Fruit fly (Drosophila melanogaster) whole organism, embryonic: ENCODE results near the gene CG43658.

Experiments used
- Abd-B ChIP-seq: fragments of 200-800 bp; sonication (Bioruptor generic); optimal IDR thresholded peaks from 2 replicates; lab custom pipeline; 2018; ENCODE audit warnings: missing biosample characterization, mild to moderate bottlenecking, missing genetic modification characterization, moderate library complexity
- Aef1 ChIP-seq: fragments of 200-800 bp; sonication (Bioruptor generic); IDR thresholded peaks from 3 replicates; pipeline ENCODE4 v1.3.6; 2022; ENCODE audit warnings: missing biosample characterization, missing genetic modification characterization
- Antp ChIP-seq: fragments of 200-800 bp; sonication (Bioruptor generic); optimal IDR thresholded peaks from 3 replicates; lab custom pipeline; 2016; ENCODE audit warnings: missing biosample characterization, missing genetic modification characterization
- CG10366 ChIP-seq: fragments of 200-800 bp; sonication (Bioruptor generic); IDR thresholded peaks from 2 replicates; pipeline ENCODE4 v1.3.6; 2022; ENCODE audit warnings: missing biosample characterization, missing genetic modification characterization
- CG11398 ChIP-seq: fragments of 200-800 bp; sonication (Bioruptor generic); optimal IDR thresholded peaks from 2 replicates; lab custom pipeline; 2016; ENCODE audit warnings: missing biosample characterization, missing genetic modification characterization
- CG12155 ChIP-seq: fragments of 200-800 bp; sonication (Bioruptor generic); optimal IDR thresholded peaks from 3 replicates; lab custom pipeline; 2016; ENCODE audit warnings: missing biosample characterization, missing genetic modification characterization
- CG12299 ChIP-seq: fragments of 200-800 bp; sonication (Bioruptor generic); optimal IDR thresholded peaks from 2 replicates; lab custom pipeline; 2018; ENCODE audit warnings: missing biosample characterization, mild to moderate bottlenecking, missing genetic modification characterization
- CG12942 ChIP-seq: fragments of 200-800 bp; sonication (Bioruptor generic); optimal IDR thresholded peaks from 3 replicates; lab custom pipeline; 2016; ENCODE audit warnings: missing biosample characterization, missing genetic modification characterization
- CG13624 ChIP-seq: fragments of 200-800 bp; sonication (Bioruptor generic); optimal IDR thresholded peaks from 2 replicates; lab custom pipeline; 2016; ENCODE audit warnings: missing biosample characterization, missing genetic modification characterization
- CG15514 ChIP-seq: fragments of 200-800 bp; sonication (Bioruptor generic); optimal IDR thresholded peaks from 3 replicates; lab custom pipeline; 2017; ENCODE audit warnings: missing biosample characterization, missing genetic modification characterization, mild to moderate bottlenecking, moderate library complexity, missing genetic modification reagents
- CG15696 ChIP-seq: fragments of 200-800 bp; sonication (Bioruptor generic); optimal IDR thresholded peaks from 2 replicates; lab custom pipeline; 2019; ENCODE audit warnings: missing biosample characterization, mild to moderate bottlenecking, missing genetic modification characterization, moderate library complexity
- CG16779 ChIP-seq: fragments of 200-800 bp; sonication (Bioruptor generic); IDR thresholded peaks from 2 replicates; pipeline ENCODE4 v1.3.6; 2022; ENCODE audit warnings: missing biosample characterization, missing genetic modification characterization
- CG2202 ChIP-seq: fragments of 200-800 bp; sonication (Bioruptor generic); optimal IDR thresholded peaks from 2 replicates; lab custom pipeline; 2018; ENCODE audit warnings: missing biosample characterization, mild to moderate bottlenecking, missing genetic modification characterization
- CG2875 ChIP-seq: fragments of 200-800 bp; sonication (Bioruptor generic); optimal IDR thresholded peaks from 2 replicates; lab custom pipeline; 2017; ENCODE audit warnings: missing biosample characterization, mild to moderate bottlenecking, missing genetic modification characterization, missing genetic modification reagents
- CG2889 ChIP-seq: fragments of 200-800 bp; sonication (Bioruptor generic); IDR thresholded peaks from 3 replicates; pipeline ENCODE4 v1.3.6; 2022; ENCODE audit warnings: missing biosample characterization, missing genetic modification characterization
- CG31388 ChIP-seq: fragments of 200-800 bp; sonication (Bioruptor generic); optimal IDR thresholded peaks from 2 replicates; lab custom pipeline; 2016; ENCODE audit warnings: missing biosample characterization, missing genetic modification characterization
- CG33557 ChIP-seq: fragments of 200-800 bp; sonication (Bioruptor generic); optimal IDR thresholded peaks from 2 replicates; lab custom pipeline; 2019; ENCODE audit warnings: missing biosample characterization, mild to moderate bottlenecking, missing genetic modification characterization, moderate library complexity
- CG3407 ChIP-seq: fragments of 200-800 bp; sonication (Bioruptor generic); optimal IDR thresholded peaks from 2 replicates; lab custom pipeline; 2018; ENCODE audit warnings: missing biosample characterization, mild to moderate bottlenecking, missing genetic modification characterization
- CG4854 ChIP-seq: fragments of 200-800 bp; sonication (Bioruptor generic); optimal IDR thresholded peaks from 2 replicates; lab custom pipeline; 2016; ENCODE audit warnings: missing biosample characterization, missing genetic modification characterization, inconsistent platforms
- CG6683 ChIP-seq: fragments of 200-800 bp; sonication (Bioruptor generic); optimal IDR thresholded peaks from 2 replicates; lab custom pipeline; 2017; ENCODE audit warnings: missing biosample characterization, mild to moderate bottlenecking, missing genetic modification characterization, missing genetic modification reagents
- CG8281 ChIP-seq: fragments of 200-800 bp; sonication (Bioruptor generic); optimal IDR thresholded peaks from 2 replicates; lab custom pipeline; 2018; ENCODE audit warnings: missing biosample characterization, mild to moderate bottlenecking, missing genetic modification characterization, moderate library complexity
- CkIIα-i1 ChIP-seq: fragments of 200-800 bp; sonication (Bioruptor generic); IDR thresholded peaks from 2 replicates; pipeline ENCODE4 v1.3.6; 2022; ENCODE audit warnings: missing biosample characterization, missing genetic modification characterization
- D ChIP-seq, 2 experiments: fragments of 200-800 bp in 1 of 2; fragments of >200 bp in 1 of 2; sonication (Bioruptor generic) in 1 of 2; optimal IDR thresholded peaks; 2 replicates in 1 of 2; 3 replicates in 1 of 2; lab custom pipeline; 2017; ENCODE audit warnings: mild to moderate bottlenecking in 1 of 2, missing biosample characterization in 1 of 2, missing genetic modification characterization in 1 of 2, missing genetic modification reagents in 1 of 2
- Doc3 ChIP-seq: fragments of 200-800 bp; sonication (Bioruptor generic); IDR thresholded peaks from 3 replicates; pipeline ENCODE4 v1.3.6; 2022; ENCODE audit warnings: missing biosample characterization, missing genetic modification characterization; ENCODE audit not compliant: partially characterized antibody
- Fer2 ChIP-seq: fragments of 200-800 bp; sonication (Bioruptor generic); optimal IDR thresholded peaks from 2 replicates; lab custom pipeline; 2018; ENCODE audit warnings: missing biosample characterization, mild to moderate bottlenecking, missing genetic modification characterization, moderate library complexity
- Fer3 ChIP-seq: fragments of 200-800 bp; sonication (Bioruptor generic); optimal IDR thresholded peaks from 2 replicates; lab custom pipeline; 2018; ENCODE audit warnings: missing biosample characterization, mild to moderate bottlenecking, missing genetic modification characterization, moderate library complexity
- Hsf ChIP-seq: fragments of 200-800 bp; sonication (Bioruptor generic); optimal IDR thresholded peaks from 3 replicates; lab custom pipeline; 2016; ENCODE audit warnings: missing biosample characterization, missing genetic modification characterization
- Max ChIP-seq: fragments of 200-800 bp; sonication (Bioruptor generic); optimal IDR thresholded peaks from 2 replicates; lab custom pipeline; 2016; ENCODE audit warnings: missing biosample characterization, mild to moderate bottlenecking, missing genetic modification characterization
- Mes4 ChIP-seq: fragments of 200-800 bp; sonication (Bioruptor generic); optimal IDR thresholded peaks from 2 replicates; lab custom pipeline; 2016; ENCODE audit warnings: missing biosample characterization, missing genetic modification characterization
- Rfx ChIP-seq: fragments of 200-800 bp; sonication (Bioruptor generic); IDR thresholded peaks from 2 replicates; pipeline ENCODE4 v1.3.6; 2022; ENCODE audit warnings: missing biosample characterization, missing genetic modification characterization
- Taf1 ChIP-seq: fragments of 200-800 bp; sonication (Bioruptor generic); IDR thresholded peaks from 2 replicates; pipeline ENCODE4 v1.3.6; 2022; ENCODE audit warnings: missing biosample characterization, missing genetic modification characterization
- Tbp ChIP-seq: fragments of >200 bp; optimal IDR thresholded peaks from 2 replicates; lab custom pipeline; 2018; ENCODE audit warnings: missing biosample characterization, missing genetic modification characterization
- Xrp1 ChIP-seq: fragments of 200-800 bp; sonication (Bioruptor generic); IDR thresholded peaks from 2 replicates; pipeline ENCODE4 v1.3.6; 2022; ENCODE audit warnings: missing biosample characterization, missing genetic modification characterization
- ac ChIP-seq: fragments of 200-800 bp; sonication (Bioruptor generic); optimal IDR thresholded peaks from 3 replicates; lab custom pipeline; 2017; ENCODE audit warnings: missing biosample characterization, mild to moderate bottlenecking, missing genetic modification characterization
- cad ChIP-seq: fragments of >200 bp; optimal IDR thresholded peaks from 2 replicates; lab custom pipeline; 2017; ENCODE audit warnings: missing biosample characterization, missing genetic modification characterization
- caup ChIP-seq: fragments of 200-800 bp; sonication (Bioruptor generic); optimal IDR thresholded peaks from 3 replicates; lab custom pipeline; 2017; ENCODE audit warnings: missing biosample characterization, mild to moderate bottlenecking, missing genetic modification characterization, moderate library complexity; ENCODE audit not compliant: severe bottlenecking
- ci ChIP-seq: fragments of 200-800 bp; sonication (Bioruptor generic); IDR thresholded peaks from 3 replicates; pipeline ENCODE4 v1.3.6; 2022; ENCODE audit warnings: missing biosample characterization, missing genetic modification characterization
- croc ChIP-seq: fragments of 200-800 bp; sonication (Bioruptor generic); conservative IDR thresholded peaks from 3 replicates; pipeline ENCODE4 v1.3.6; 2022; ENCODE audit warnings: missing biosample characterization, missing genetic modification characterization
- cwo ChIP-seq: fragments of 200-800 bp; sonication (Bioruptor generic); optimal IDR thresholded peaks from 3 replicates; lab custom pipeline; 2017; ENCODE audit warnings: missing biosample characterization, missing genetic modification characterization, mild to moderate bottlenecking, moderate library complexity, missing genetic modification reagents
- dan ChIP-seq: fragments of 200-800 bp; sonication (Bioruptor generic); IDR thresholded peaks from 2 replicates; pipeline ENCODE4 v1.3.6; 2022; ENCODE audit warnings: missing biosample characterization, missing genetic modification characterization
- fd3F ChIP-seq: fragments of 200-800 bp; sonication (Bioruptor generic); optimal IDR thresholded peaks from 2 replicates; lab custom pipeline; 2018; ENCODE audit warnings: missing biosample characterization, mild to moderate bottlenecking, missing genetic modification characterization, moderate library complexity
- fd96Cb ChIP-seq: fragments of 200-800 bp; sonication (Bioruptor generic); optimal IDR thresholded peaks from 2 replicates; lab custom pipeline; 2018; ENCODE audit warnings: missing biosample characterization, mild to moderate bottlenecking, missing genetic modification characterization, moderate library complexity
- fu2 ChIP-seq: fragments of 200-800 bp; sonication (Bioruptor generic); optimal IDR thresholded peaks from 2 replicates; lab custom pipeline; 2016; ENCODE audit warnings: missing biosample characterization, missing genetic modification characterization
- gsb-n ChIP-seq: fragments of 200-800 bp; sonication (Bioruptor generic); optimal IDR thresholded peaks from 3 replicates; lab custom pipeline; 2018; ENCODE audit warnings: missing biosample characterization, mild to moderate bottlenecking, missing genetic modification characterization
- jigr1 ChIP-seq: fragments of 200-800 bp; sonication (Bioruptor generic); IDR thresholded peaks from 3 replicates; pipeline ENCODE4 v1.3.6; 2022; ENCODE audit warnings: missing biosample characterization, missing genetic modification characterization
- nerfin-2 ChIP-seq: fragments of 200-800 bp; sonication (Bioruptor generic); IDR thresholded peaks from 2 replicates; pipeline ENCODE4 v1.3.6; 2022; ENCODE audit warnings: missing biosample characterization, missing genetic modification characterization; ENCODE audit not compliant: partially characterized antibody
- nmo ChIP-seq: fragments of 200-800 bp; sonication (Bioruptor generic); optimal IDR thresholded peaks from 2 replicates; lab custom pipeline; 2018; ENCODE audit warnings: missing biosample characterization, mild to moderate bottlenecking, missing genetic modification characterization, moderate library complexity
- oc ChIP-seq: fragments of 200-800 bp; sonication (Bioruptor generic); optimal IDR thresholded peaks from 2 replicates; lab custom pipeline; 2018; ENCODE audit warnings: missing biosample characterization, mild to moderate bottlenecking, missing genetic modification characterization, moderate library complexity
- sd ChIP-seq: fragments of 200-800 bp; sonication (Bioruptor generic); optimal IDR thresholded peaks from 3 replicates; lab custom pipeline; 2018; ENCODE audit warnings: missing biosample characterization, mild to moderate bottlenecking, missing genetic modification characterization, moderate library complexity
- toy ChIP-seq: fragments of 200-800 bp; sonication (Bioruptor generic); IDR thresholded peaks from 2 replicates; pipeline ENCODE4 v1.3.6; 2022; ENCODE audit warnings: missing biosample characterization, missing genetic modification characterization

The CG43658 gene

DNA sequence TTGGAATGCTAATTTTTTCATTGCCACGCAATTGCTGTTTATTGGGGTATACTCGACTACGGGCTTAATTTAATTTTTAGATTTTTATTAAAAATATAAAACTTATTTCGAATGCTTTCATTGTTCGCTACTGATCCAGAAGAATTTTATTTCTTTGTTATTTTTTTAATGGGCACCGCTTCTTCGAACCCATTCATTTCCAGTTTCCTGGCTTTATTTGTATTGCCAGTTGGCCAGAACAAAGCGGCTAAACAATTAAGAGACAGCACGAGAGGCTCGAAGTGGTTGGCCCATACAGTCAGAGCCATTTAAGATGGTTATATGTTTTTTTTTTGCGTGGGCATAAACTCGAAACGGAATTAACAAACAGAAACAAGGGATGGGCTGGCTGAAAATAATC lies 34.8 kb upstream of the CG43658 start (continued):
- TF ChIP-seq jigr1 (0 out of 3 replicates have a peak, but pooled peaks have one; percentile 45), cwo (GFP tag; lab: Kevin White, UChicago) (peak; percentile 74), nmo (peak; percentile 59), CkIIα-i1 (0 out of 2 replicates have a peak, but pooled peaks have one; percentile 51), ac (no peak), CG12942 (peak; percentile 45), CG31388 (GFP tag; lab: Kevin White, UChicago) (no peak), ci (GFP tag; lab: Robert Waterston, UW) (peak; percentile 83), gsb-n (tag; lab: Kevin White, UChicago) (peak; percentile 44), Aef1 (peak; percentile 83), CG6683 (GFP tag; lab: Kevin White, UChicago) (peak; percentile 62), Fer3 (tag; lab: Kevin White, UChicago) (peak; percentile 83), cad (GFP tag; lab: Kevin White, UChicago) (no peak), CG13624 (GFP tag; lab: Kevin White, UChicago) (peak; percentile 66), CG11398 (GFP tag; lab: Kevin White, UChicago) (no peak), CG16779 (peak; percentile 78), Abd-B (peak; percentile 74), Tbp (GFP tag; lab: Kevin White, UChicago) (no peak), CG8281 (tag; lab: Kevin White, UChicago) (peak; percentile 24), oc (peak; percentile 56), CG4854 (GFP tag; lab: Kevin White, UChicago) (peak; percentile 42), CG15514 (GFP tag; lab: Kevin White, UChicago) (peak; percentile 69), Antp (GFP tag; lab: Kevin White, UChicago) (peak; percentile 10), CG33557 (GFP tag; lab: Kevin White, UChicago) (no peak), CG2875 (GFP tag; lab: Kevin White, UChicago) (peak; percentile 18), CG12299 (peak; percentile 12), CG3407 (GFP tag; lab: Kevin White, UChicago) (peak; percentile 10), fu2 (GFP tag; lab: Kevin White, UChicago) (peak; percentile 39), dan (GFP tag; lab: Robert Waterston, UW) (no peak), fd96Cb (tag; lab: Kevin White, UChicago) (peak; percentile 69), Hsf (peak; percentile 73), toy (peak; percentile 61), CG2889 (GFP tag; lab: Robert Waterston, UW) (peak; percentile 82), CG15696 (tag; lab: Kevin White, UChicago) (peak; percentile 35), CG12155 (GFP tag; lab: Kevin White, UChicago) (peak; percentile 72), Taf1 (peak; percentile 75), Rfx (GFP tag; lab: Robert Waterston, UW) (peak; percentile 93), Max (GFP tag; lab: Kevin White, UChicago) (peak; percentile 81), Fer2 (tag; lab: Kevin White, UChicago) (peak; percentile 52), D (optimal IDR thresholded peaks at IDR 0.05; lab: Kevin White, UChicago) (no peak), D (GFP tag; optimal IDR thresholded peaks at IDR 0.05; lab: Kevin White, UChicago) (peak; percentile 54), Xrp1 (GFP tag; lab: Robert Waterston, UW) (peak; percentile 86), sd (tag; lab: Kevin White, UChicago) (peak; percentile 82), nerfin-2 (no peak), CG2202 (tag; lab: Kevin White, UChicago) (no peak), fd3F (GFP tag; lab: Kevin White, UChicago) (peak; percentile 80), CG10366 (GFP tag; lab: Robert Waterston, UW) (peak; percentile 80), Mes4 (GFP tag; lab: Kevin White, UChicago) (no peak), caup (GFP tag; lab: Kevin White, UChicago) (peak; percentile 85), croc (GFP tag; lab: Robert Waterston, UW) (peak; percentile 58), Doc3 (GFP tag; lab: Robert Waterston, UW) (no peak)
